Worm (Caenorhabditis elegans) whole organism, young adult: ENCODE results near the gene lgc-33.

Experiments used
- F10E7.11 ChIP-seq: sonication (generic microtip); optimal IDR thresholded peaks from 2 replicates; lab custom pipeline; 2017; ENCODE audit warnings: mild to moderate bottlenecking, missing genetic modification characterization, moderate library complexity, missing compliant biosample characterization
- F23B12.7 ChIP-seq: sonication (generic microtip); optimal IDR thresholded peaks from 2 replicates; lab custom pipeline; 2017; ENCODE audit warnings: missing genetic modification characterization, mild to moderate bottlenecking, missing compliant biosample characterization, antibody characterized with exemption, moderate library complexity; ENCODE audit not compliant: insufficient read depth
- F37B4.10 ChIP-seq: fragments of 200-800 bp; sonication (Bioruptor generic); IDR thresholded peaks from 2 replicates; pipeline ENCODE4 v1.3.6; 2022; ENCODE audit warnings: missing genetic modification characterization, missing compliant biosample characterization
- F52B5.7 ChIP-seq: sonication (generic microtip); optimal IDR thresholded peaks from 2 replicates; lab custom pipeline; 2016; ENCODE audit warnings: mild to moderate bottlenecking, missing genetic modification characterization, missing compliant biosample characterization
- F57C9.4 ChIP-seq: sonication (generic microtip); optimal IDR thresholded peaks from 2 replicates; lab custom pipeline; 2017; ENCODE audit warnings: mild to moderate bottlenecking, missing genetic modification characterization, missing compliant biosample characterization
- T07F8.4 ChIP-seq: sonication (generic microtip); optimal IDR thresholded peaks from 2 replicates; lab custom pipeline; 2016; ENCODE audit warnings: mild to moderate bottlenecking, missing genetic modification characterization, moderate library complexity, missing compliant biosample characterization
- ZK185.1 ChIP-seq: sonication (generic microtip); optimal IDR thresholded peaks from 2 replicates; lab custom pipeline; 2016; ENCODE audit warnings: mild to moderate bottlenecking, missing genetic modification characterization, missing compliant biosample characterization; ENCODE audit not compliant: poor library complexity, severe bottlenecking
- ama-1 ChIP-seq, 3 experiments: fragments of 150-350 bp in 1 of 3; sonication (generic microtip) in 2 of 3; optimal IDR thresholded peaks; 2 replicates each; lab custom pipeline; 2014 to 2018; ENCODE audit warnings: missing biosample characterization in 2 of 3, missing genetic modification characterization in 2 of 3, missing genetic modification reagents in 2 of 3
- aptf-2 ChIP-seq: fragments of 200-800 bp; sonication (Bioruptor generic); conservative IDR thresholded peaks from 2 replicates; pipeline ENCODE4 v1.3.6; 2022; ENCODE audit warnings: missing genetic modification reagents, missing genetic modification characterization, missing compliant biosample characterization
- athp-1 ChIP-seq: sonication (generic microtip); optimal IDR thresholded peaks from 2 replicates; lab custom pipeline; 2017; ENCODE audit warnings: mild to moderate bottlenecking, missing genetic modification characterization, missing compliant biosample characterization
- bed-1 ChIP-seq: fragments of 200-800 bp; sonication (Bioruptor generic); IDR thresholded peaks from 2 replicates; pipeline ENCODE4 v1.3.6; 2022; ENCODE audit warnings: missing genetic modification reagents, missing genetic modification characterization, missing compliant biosample characterization
- bed-2 ChIP-seq: fragments of 200-800 bp; sonication (Bioruptor generic); IDR thresholded peaks from 2 replicates; pipeline ENCODE4 v1.3.6; 2022; ENCODE audit warnings: missing genetic modification reagents, missing genetic modification characterization, missing compliant biosample characterization
- cebp-1 ChIP-seq, 2 experiments: fragments of 200-800 bp in 1 of 2; sonication (Bioruptor generic) in 1 of 2; sonication (generic microtip) in 1 of 2; IDR thresholded peaks in 1 of 2; optimal IDR thresholded peaks in 1 of 2; 2 replicates each; pipeline versions ENCODE4 v1.3.6 to Lab custom; 2017 to 2022; ENCODE audit warnings: missing compliant biosample characterization in 2 of 2, missing genetic modification characterization in 2 of 2, mild to moderate bottlenecking in 1 of 2, missing genetic modification reagents in 1 of 2, moderate library complexity in 1 of 2
- cebp-2 ChIP-seq: fragments of 200-800 bp; sonication (Bioruptor generic); IDR thresholded peaks from 2 replicates; pipeline ENCODE4 v1.3.6; 2022; ENCODE audit warnings: missing genetic modification characterization, missing compliant biosample characterization
- ceh-58 ChIP-seq: fragments of 200-800 bp; sonication (Bioruptor generic); IDR thresholded peaks from 2 replicates; pipeline ENCODE4 v1.3.6; 2022; ENCODE audit warnings: missing genetic modification characterization, missing compliant biosample characterization
- die-1 ChIP-seq: sonication (generic microtip); optimal IDR thresholded peaks from 2 replicates; lab custom pipeline; 2016; ENCODE audit warnings: missing genotype, mild to moderate bottlenecking, missing genetic modification characterization, missing compliant biosample characterization
- dox-1 ChIP-seq: fragments of 200-800 bp; sonication (Bioruptor generic); IDR thresholded peaks from 2 replicates; pipeline ENCODE4 v1.3.6; 2022; ENCODE audit warnings: missing genetic modification reagents, missing genetic modification characterization, missing compliant biosample characterization
- dpl-1 ChIP-seq: fragments of 150-350 bp; optimal IDR thresholded peaks from 2 replicates; lab custom pipeline; 2014; ENCODE audit warnings: missing biosample characterization, missing genetic modification reagents, missing genetic modification characterization
- fkh-3 ChIP-seq: sonication (generic microtip); optimal IDR thresholded peaks from 2 replicates; lab custom pipeline; 2016; ENCODE audit warnings: mild to moderate bottlenecking, missing genetic modification characterization, missing compliant biosample characterization
- hlh-12 ChIP-seq: sonication (generic microtip); optimal IDR thresholded peaks from 2 replicates; lab custom pipeline; 2016; ENCODE audit warnings: missing genetic modification characterization, missing compliant biosample characterization
- hmg-1.2 ChIP-seq: fragments of 200-800 bp; sonication (Bioruptor generic); IDR thresholded peaks from 2 replicates; pipeline ENCODE4 v1.3.6; 2022; ENCODE audit warnings: missing genetic modification reagents, missing genetic modification characterization, missing compliant biosample characterization
- hmg-20 ChIP-seq: fragments of 200-800 bp; sonication (Bioruptor generic); IDR thresholded peaks from 2 replicates; pipeline ENCODE4 v1.3.6; 2022; ENCODE audit warnings: missing genetic modification reagents, missing genetic modification characterization, missing compliant biosample characterization
- hrde-1 ChIP-seq: sonication (generic microtip); optimal IDR thresholded peaks from 2 replicates; lab custom pipeline; 2016; ENCODE audit warnings: missing genetic modification characterization, mild to moderate bottlenecking, missing compliant biosample characterization, moderate library complexity, missing genotype, missing genetic modification reagents, borderline replicate concordance
- lag-1 ChIP-seq: fragments of 200-800 bp; sonication (Bioruptor generic); IDR thresholded peaks from 2 replicates; pipeline ENCODE4 v1.3.6; 2022; ENCODE audit warnings: missing genetic modification reagents, missing genetic modification characterization, missing compliant biosample characterization
- lin-35 ChIP-seq, 3 experiments: fragments of 150-350 bp in 2 of 3; sonication (generic microtip) in 1 of 3; optimal IDR thresholded peaks; 2 replicates each; lab custom pipeline; 2014 to 2018; ENCODE audit warnings: missing biosample characterization in 3 of 3, missing genetic modification characterization in 3 of 3, missing genetic modification reagents in 3 of 3
- madf-10 ChIP-seq: sonication (generic microtip); optimal IDR thresholded peaks from 2 replicates; lab custom pipeline; 2016; ENCODE audit warnings: mild to moderate bottlenecking, missing genetic modification characterization, missing compliant biosample characterization
- mcd-1 ChIP-seq: fragments of 200-800 bp; sonication (Bioruptor generic); IDR thresholded peaks from 2 replicates; pipeline ENCODE4 v1.3.6; 2022; ENCODE audit warnings: missing genetic modification reagents, missing genetic modification characterization, missing compliant biosample characterization
- mel-28 ChIP-seq: sonication (generic microtip); optimal IDR thresholded peaks from 2 replicates; lab custom pipeline; 2016; ENCODE audit warnings: borderline replicate concordance, mild to moderate bottlenecking, missing genetic modification characterization, missing compliant biosample characterization
- mxl-1 ChIP-seq: sonication (generic microtip); optimal IDR thresholded peaks from 2 replicates; lab custom pipeline; 2016; ENCODE audit warnings: missing genetic modification characterization, missing compliant biosample characterization
- rcor-1 ChIP-seq: fragments of 200-800 bp; sonication (Bioruptor generic); IDR thresholded peaks from 2 replicates; pipeline ENCODE4 v1.3.6; 2022; ENCODE audit warnings: missing genetic modification reagents, missing genetic modification characterization, missing compliant biosample characterization
- snpc-1.1 ChIP-seq: sonication (generic microtip); optimal IDR thresholded peaks from 2 replicates; lab custom pipeline; 2017; ENCODE audit warnings: missing genetic modification characterization, mild to moderate bottlenecking, missing compliant biosample characterization, antibody characterized with exemption, moderate library complexity, missing genotype, missing genetic modification reagents; ENCODE audit not compliant: insufficient read depth
- snpc-4 ChIP-seq, 5 experiments: fragments of 150-350 bp in 1 of 5; sonication (generic microtip) in 4 of 5; optimal IDR thresholded peaks; 2 replicates each; lab custom pipeline; 2014 to 2018; ENCODE audit warnings: missing genetic modification characterization in 5 of 5, missing biosample characterization in 3 of 5, antibody characterized with exemption in 2 of 5, mild to moderate bottlenecking in 2 of 5, missing compliant biosample characterization in 2 of 5, missing genotype in 2 of 5, moderate library complexity in 2 of 5, missing genetic modification reagents in 1 of 5
- somi-1 ChIP-seq: fragments of 200-800 bp; sonication (Bioruptor generic); optimal IDR thresholded peaks from 2 replicates; lab custom pipeline; 2018; ENCODE audit warnings: mild to moderate bottlenecking, missing genetic modification characterization, missing compliant biosample characterization
- xnd-1 ChIP-seq: sonication (generic microtip); optimal IDR thresholded peaks from 2 replicates; lab custom pipeline; 2016; ENCODE audit warnings: missing genotype, missing genetic modification reagents, missing genetic modification characterization, missing compliant biosample characterization
- ztf-26 ChIP-seq: sonication (generic microtip); optimal IDR thresholded peaks from 2 replicates; lab custom pipeline; 2017; ENCODE audit warnings: missing genetic modification characterization, missing compliant biosample characterization

The lgc-33 gene

DNA sequence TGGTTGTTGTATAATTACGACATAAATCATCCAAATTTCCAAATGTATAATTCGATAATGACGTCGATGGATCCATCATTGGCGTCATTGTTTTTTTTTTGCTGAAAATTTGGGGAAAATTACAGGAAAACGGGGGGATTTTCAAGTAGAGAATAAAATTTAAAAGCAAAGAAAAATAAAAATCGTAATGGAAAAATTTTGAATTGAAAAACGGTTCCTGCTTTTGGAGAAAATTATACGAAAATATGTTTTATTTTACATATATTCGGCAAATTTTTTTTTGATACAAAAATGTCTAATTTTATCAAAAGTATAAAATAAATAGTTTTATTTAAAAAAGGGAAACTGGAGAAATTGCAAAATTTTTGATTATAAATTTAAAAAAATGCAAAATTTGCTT is 20.4 kb upstream of the lgc-33 start, which contains the start of gene zipt-15:
Gene zipt-15 (minus strand): TSS at position 101 of the 400 bp plus-strand sequence.
- TF ChIP-seq bed-1 (GFP tag; lab: Robert Waterston, UW) (no peak), mxl-1 (tag; lab: Kevin White, UChicago) (no peak), cebp-2 (no peak), fkh-3 (no peak)
- TF ChIP-seq, all 124 proteins: peak for 0

DNA sequence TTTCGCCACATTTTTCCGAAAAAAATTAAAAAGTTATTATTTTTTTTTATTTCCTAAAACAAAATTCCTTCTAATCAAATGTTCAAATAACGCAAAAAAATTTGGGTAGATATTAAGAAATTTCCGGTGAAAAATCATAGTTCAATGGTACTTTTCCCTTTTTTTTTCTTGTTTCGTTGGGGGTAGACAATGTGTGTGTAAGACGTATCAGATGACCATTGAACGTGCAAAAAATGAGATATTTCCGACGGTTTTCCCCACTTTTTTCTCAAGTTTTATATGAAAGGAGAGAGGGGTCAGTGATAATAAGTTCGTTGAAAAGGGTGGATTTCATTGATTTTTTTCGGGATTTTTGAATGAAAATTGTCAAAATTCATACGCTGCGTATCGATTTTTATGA is 19.2 kb upstream of the lgc-33 start:
- TF ChIP-seq hrde-1 (tag; lab: Kevin White, UChicago): no peak
- no peak for TF ChIP-seq ama-1 (optimal IDR thresholded peaks at IDR 0.05; lab: Kevin White, UChicago)
- no peak for TF ChIP-seq ama-1 (GFP tag; optimal IDR thresholded peaks at IDR 0.05; lab: Kevin White, UChicago)
- no peak for TF ChIP-seq lag-1
- TF ChIP-seq ztf-26 (tag; lab: Kevin White, UChicago): no peak
- TF ChIP-seq athp-1: no peak
- TF ChIP-seq F57C9.4 (tag; lab: Kevin White, UChicago): no peak
- no peak for TF ChIP-seq madf-10 (tag; lab: Kevin White, UChicago)
- TF ChIP-seq snpc-4 (GFP tag; optimal IDR thresholded peaks at IDR 0.05; lab: Kevin White, UChicago): no peak
- TF ChIP-seq snpc-4 (tag; optimal IDR thresholded peaks at IDR 0.05; lab: Kevin White, UChicago): no peak

ce11 chrIV:828427-828826 is 16.9 kb upstream of the lgc-33 start:
- TF ChIP-seq somi-1 (GFP tag; lab: Kevin White, UChicago) (peak; percentile 7), dpl-1 (GFP tag; lab: Kevin White, UChicago) (no peak), F37B4.10 (GFP tag; lab: Robert Waterston, UW) (no peak), die-1 (tag; lab: Kevin White, UChicago) (no peak), aptf-2 (no peak), T07F8.4 (tag; lab: Kevin White, UChicago) (no peak), snpc-1.1 (tag; lab: Kevin White, UChicago) (no peak), F23B12.7 (tag; lab: Kevin White, UChicago) (no peak), hrde-1 (tag; lab: Kevin White, UChicago) (no peak), mcd-1 (peak; percentile 58), hmg-1.2 (GFP tag; lab: Robert Waterston, UW) (peak; percentile 80), madf-10 (tag; lab: Kevin White, UChicago) (no peak), mel-28 (tag; lab: Kevin White, UChicago) (no peak), ZK185.1 (tag; lab: Kevin White, UChicago) (no peak), dox-1 (GFP tag; lab: Robert Waterston, UW) (no peak), rcor-1 (GFP tag; lab: Robert Waterston, UW) (no peak), ceh-58 (GFP tag; lab: Robert Waterston, UW) (no peak), xnd-1 (no peak), F52B5.7 (tag; lab: Kevin White, UChicago) (no peak), hmg-20 (GFP tag; lab: Robert Waterston, UW) (no peak), lin-35 (GFP tag; optimal IDR thresholded peaks at IDR 0.05; lab: Kevin White, UChicago) (peak in 1 of 3 experiments; percentile 35), F10E7.11 (tag; lab: Kevin White, UChicago) (no peak), bed-2 (GFP tag; lab: Robert Waterston, UW) (no peak), cebp-1 (GFP tag; IDR thresholded peaks at IDR 0.05; lab: Robert Waterston, UW) (no peak), cebp-1 (tag; optimal IDR thresholded peaks at IDR 0.05; lab: Kevin White, UChicago) (peak; percentile 39), snpc-4 (GFP tag; optimal IDR thresholded peaks at IDR 0.05; lab: Kevin White, UChicago) (no peak), snpc-4 (tag; optimal IDR thresholded peaks at IDR 0.05; lab: Kevin White, UChicago) (peak in 1 of 4 experiments; percentile 17), ama-1 (optimal IDR thresholded peaks at IDR 0.05; lab: Kevin White, UChicago) (no peak), ama-1 (GFP tag; optimal IDR thresholded peaks at IDR 0.05; lab: Kevin White, UChicago) (no peak), hlh-12 (no peak)
